Worm (Caenorhabditis elegans) whole organism, mixed stage, embryonic: ENCODE results near the gene mob-1.

ENCODE experiments used
- M03D4.4 ChIP-seq: sonication (generic microtip); optimal IDR thresholded peaks from 2 replicates; lab custom pipeline; 2017; ENCODE audit warnings: mild to moderate bottlenecking, missing genetic modification characterization, missing compliant biosample characterization
- bed-3 ChIP-seq: fragments of 200-800 bp; sonication (Bioruptor generic); optimal IDR thresholded peaks from 3 replicates; lab custom pipeline; 2018; ENCODE audit warnings: mild to moderate bottlenecking, missing genetic modification characterization, moderate library complexity, missing compliant biosample characterization
- blmp-1 ChIP-seq: fragments of 150-350 bp; optimal IDR thresholded peaks from 2 replicates; lab custom pipeline; 2014; ENCODE audit warnings: missing biosample characterization, missing genetic modification characterization
- ceh-39 ChIP-seq: fragments of 150-350 bp; optimal IDR thresholded peaks from 2 replicates; lab custom pipeline; 2014; ENCODE audit warnings: missing biosample characterization, missing genetic modification characterization
- ceh-43 ChIP-seq: fragments of 200-800 bp; sonication (Bioruptor generic); optimal IDR thresholded peaks from 2 replicates; lab custom pipeline; 2018; ENCODE audit warnings: mild to moderate bottlenecking, missing genetic modification characterization, moderate library complexity, missing compliant biosample characterization
- ceh-83 ChIP-seq: fragments of 200-800 bp; sonication (Bioruptor generic); optimal IDR thresholded peaks from 2 replicates; lab custom pipeline; 2018; ENCODE audit warnings: mild to moderate bottlenecking, missing genetic modification characterization, missing compliant biosample characterization
- ces-1 ChIP-seq: fragments of 150-350 bp; optimal IDR thresholded peaks from 2 replicates; lab custom pipeline; 2014; ENCODE audit warnings: missing biosample characterization, missing genetic modification reagents, missing genetic modification characterization
- cnd-1 ChIP-seq: fragments of 200-800 bp; sonication (Bioruptor generic); optimal IDR thresholded peaks from 2 replicates; lab custom pipeline; 2018; ENCODE audit warnings: mild to moderate bottlenecking, missing genetic modification characterization, missing compliant biosample characterization
- drap-1 ChIP-seq: fragments of 200-800 bp; sonication (Bioruptor generic); optimal IDR thresholded peaks from 3 replicates; lab custom pipeline; 2018; ENCODE audit warnings: mild to moderate bottlenecking, missing genetic modification characterization, missing compliant biosample characterization
- elt-1 ChIP-seq: sonication (generic microtip); optimal IDR thresholded peaks from 2 replicates; lab custom pipeline; 2017; ENCODE audit warnings: missing genetic modification characterization, mild to moderate bottlenecking, missing compliant biosample characterization, antibody characterized with exemption, moderate library complexity, borderline replicate concordance; ENCODE audit not compliant: insufficient read depth
- elt-3 ChIP-seq: fragments of 150-350 bp; optimal IDR thresholded peaks from 2 replicates; lab custom pipeline; 2014; ENCODE audit warnings: missing biosample characterization, missing genetic modification characterization
- flh-1 ChIP-seq: fragments of 200-800 bp; sonication (Bioruptor generic); optimal IDR thresholded peaks from 2 replicates; lab custom pipeline; 2018; ENCODE audit warnings: mild to moderate bottlenecking, missing genetic modification characterization, moderate library complexity, missing compliant biosample characterization
- ham-2 ChIP-seq: fragments of 200-800 bp; sonication (Bioruptor generic); optimal IDR thresholded peaks from 2 replicates; lab custom pipeline; 2018; ENCODE audit warnings: mild to moderate bottlenecking, missing genetic modification characterization, missing compliant biosample characterization
- hlh-1 ChIP-seq: fragments of 150-350 bp; optimal IDR thresholded peaks from 2 replicates; lab custom pipeline; 2014; ENCODE audit warnings: missing biosample characterization, missing genetic modification reagents, missing genetic modification characterization
- lin-13 ChIP-seq: fragments of 150-350 bp; optimal IDR thresholded peaks from 2 replicates; lab custom pipeline; 2014; ENCODE audit warnings: missing biosample characterization, missing genetic modification characterization
- lin-32 ChIP-seq: fragments of 200-800 bp; sonication (Bioruptor generic); optimal IDR thresholded peaks from 2 replicates; lab custom pipeline; 2018; ENCODE audit warnings: mild to moderate bottlenecking, missing genetic modification characterization, missing compliant biosample characterization
- lsy-2 ChIP-seq: fragments of 150-350 bp; optimal IDR thresholded peaks from 2 replicates; lab custom pipeline; 2014; ENCODE audit warnings: missing biosample characterization, missing genetic modification characterization
- mab-5 ChIP-seq: fragments of 150-350 bp; optimal IDR thresholded peaks from 2 replicates; lab custom pipeline; 2014; ENCODE audit warnings: missing biosample characterization, missing genetic modification characterization
- mep-1 ChIP-seq: fragments of 150-350 bp; optimal IDR thresholded peaks from 2 replicates; lab custom pipeline; 2017; ENCODE audit warnings: missing biosample characterization, missing genetic modification reagents, missing genetic modification characterization, inconsistent platforms
- mls-2 ChIP-seq: sonication (generic microtip); optimal IDR thresholded peaks from 2 replicates; lab custom pipeline; 2016; ENCODE audit warnings: mild to moderate bottlenecking, missing genetic modification characterization, moderate library complexity, missing compliant biosample characterization
- nhr-12 ChIP-seq: fragments of 150-350 bp; optimal IDR thresholded peaks from 2 replicates; lab custom pipeline; 2014; ENCODE audit warnings: missing biosample characterization, missing genetic modification characterization
- nhr-2 ChIP-seq: fragments of 150-350 bp; optimal IDR thresholded peaks from 2 replicates; lab custom pipeline; 2014; ENCODE audit warnings: missing biosample characterization, missing genetic modification characterization
- nhr-237 ChIP-seq: fragments of 150-350 bp; optimal IDR thresholded peaks from 2 replicates; lab custom pipeline; 2014; ENCODE audit warnings: missing biosample characterization, missing genetic modification characterization
- nhr-76 ChIP-seq: sonication (generic microtip); optimal IDR thresholded peaks from 2 replicates; lab custom pipeline; 2017; ENCODE audit warnings: missing biosample characterization, missing genetic modification characterization
- pha-4 ChIP-seq: fragments of 150-350 bp; optimal IDR thresholded peaks from 2 replicates; lab custom pipeline; 2018; ENCODE audit warnings: missing biosample characterization, missing genetic modification reagents, missing genetic modification characterization
- snpc-4 ChIP-seq: fragments of 150-350 bp; optimal IDR thresholded peaks from 2 replicates; lab custom pipeline; 2014; ENCODE audit warnings: missing biosample characterization, missing genetic modification characterization
- sptf-1 ChIP-seq: sonication (generic microtip); optimal IDR thresholded peaks from 2 replicates; lab custom pipeline; 2017; ENCODE audit warnings: mild to moderate bottlenecking, missing genetic modification characterization, moderate library complexity, missing compliant biosample characterization
- tbx-8 ChIP-seq: fragments of 200-800 bp; sonication (Bioruptor generic); optimal IDR thresholded peaks from 2 replicates; lab custom pipeline; 2018; ENCODE audit warnings: mild to moderate bottlenecking, missing genetic modification characterization, moderate library complexity, missing compliant biosample characterization
- unc-120 ChIP-seq: sonication (generic microtip); optimal IDR thresholded peaks from 2 replicates; lab custom pipeline; 2017; ENCODE audit warnings: missing genetic modification characterization, missing compliant biosample characterization; ENCODE audit not compliant: poor library complexity, severe bottlenecking
- unc-39 ChIP-seq: fragments of 150-350 bp; optimal IDR thresholded peaks from 2 replicates; lab custom pipeline; 2014; ENCODE audit warnings: missing biosample characterization, missing genetic modification characterization
- unc-62 ChIP-seq: fragments of 150-350 bp; optimal IDR thresholded peaks from 2 replicates; lab custom pipeline; 2014; ENCODE audit warnings: missing biosample characterization, missing genetic modification reagents, missing genetic modification characterization
- zip-8 ChIP-seq: fragments of 150-350 bp; optimal IDR thresholded peaks from 2 replicates; lab custom pipeline; 2014; ENCODE audit warnings: missing biosample characterization, missing genetic modification characterization
- ztf-11 ChIP-seq: fragments of 150-350 bp; optimal IDR thresholded peaks from 2 replicates; lab custom pipeline; 2014; ENCODE audit warnings: missing biosample characterization, missing genetic modification characterization

mob-1 gene

ce11 chrIV:11859995-11860605 lies at the start of gene mob-1:
Gene mob-1 (plus strand): TSS chrIV:11860555.
- TF ChIP-seq lin-32 (GFP tag; lab: Kevin White, UChicago), result no peak
- peak; percentile 20 for TF ChIP-seq elt-1 (tag; lab: Kevin White, UChicago)
- TF ChIP-seq nhr-237 (tag; lab: Kevin White, UChicago), result no peak

ce11 chrIV:11812017-11812416 lies 48.3 kb upstream of the mob-1 start:
- TF ChIP-seq cnd-1 (no peak), mls-2 (no peak), drap-1 (GFP tag; lab: Kevin White, UChicago) (no peak), lin-32 (GFP tag; lab: Kevin White, UChicago) (no peak), blmp-1 (no peak), nhr-12 (tag; lab: Kevin White, UChicago) (no peak), ztf-11 (tag; lab: Kevin White, UChicago) (no peak)

ce11 chrIV:11813901-11814300 lies 46.5 kb upstream of the mob-1 start, which contains the start of gene M117.1:
Gene M117.1 (plus strand): TSS chrIV:11814247.
- TF ChIP-seq hlh-1 (tag; lab: Kevin White, UChicago) (peak; percentile 34), pha-4 (tag; lab: Kevin White, UChicago) (no peak), unc-62 (GFP tag; lab: Kevin White, UChicago) (no peak)

- peak; percentile 17 for TF ChIP-seq mls-2
- TF ChIP-seq M03D4.4 (tag; lab: Kevin White, UChicago), result no peak
Observed at ce11 chrIV:11820067-11820913, 40.1 kb upstream of the mob-1 start.

- TF ChIP-seq unc-120 (tag; lab: Kevin White, UChicago) (peak; percentile 73), ceh-83 (no peak), unc-62 (GFP tag; lab: Kevin White, UChicago) (peak; percentile 9), sptf-1 (tag; lab: Kevin White, UChicago) (peak; percentile 29), lin-13 (tag; lab: Kevin White, UChicago) (no peak), ces-1 (GFP tag; lab: Kevin White, UChicago) (peak; percentile 81), lsy-2 (tag; lab: Kevin White, UChicago) (peak; percentile 28), ceh-43 (GFP tag; lab: Kevin White, UChicago) (no peak), cnd-1 (peak; percentile 49), mls-2 (peak; percentile 75), ztf-11 (tag; lab: Kevin White, UChicago) (no peak), nhr-76 (tag; lab: Kevin White, UChicago) (no peak), bed-3 (no peak), tbx-8 (GFP tag; lab: Kevin White, UChicago) (no peak), mab-5 (no peak), nhr-2 (no peak)
Observed at ce11 chrIV:11821591-11822361, 38.6 kb upstream of the mob-1 start, which contains the start of the genes par-5 and M117.3. Gene par-5 (minus strand): TSS chrIV:11821924. Gene M117.3 (plus strand): TSS chrIV:11822206.

ce11 chrIV:11822454-11822853 lies 37.9 kb upstream of the mob-1 start:
- no peak for TF ChIP-seq lin-32 (GFP tag; lab: Kevin White, UChicago)
- no peak for TF ChIP-seq ceh-39
- TF ChIP-seq lin-13 (tag; lab: Kevin White, UChicago), result peak; percentile 46
- TF ChIP-seq zip-8 (tag; lab: Kevin White, UChicago), result no peak
- no peak for TF ChIP-seq ceh-83
- no peak for TF ChIP-seq unc-120 (tag; lab: Kevin White, UChicago)
- TF ChIP-seq ham-2, result no peak
- TF ChIP-seq mep-1 (tag; lab: Kevin White, UChicago), result peak; percentile 78
- TF ChIP-seq ces-1 (GFP tag; lab: Kevin White, UChicago), result no peak
- TF ChIP-seq snpc-4 (tag; lab: Kevin White, UChicago), result no peak
- TF ChIP-seq elt-3, result no peak
- TF ChIP-seq blmp-1, result no peak
- no peak for TF ChIP-seq cnd-1
- TF ChIP-seq mab-5, result no peak
- TF ChIP-seq tbx-8 (GFP tag; lab: Kevin White, UChicago), result no peak
- TF ChIP-seq hlh-1 (tag; lab: Kevin White, UChicago), result no peak
- no peak for TF ChIP-seq unc-62 (GFP tag; lab: Kevin White, UChicago)
- TF ChIP-seq nhr-237 (tag; lab: Kevin White, UChicago), result peak; percentile 18
- TF ChIP-seq bed-3, result no peak
- no peak for TF ChIP-seq flh-1 (GFP tag; lab: Kevin White, UChicago)
- TF ChIP-seq unc-39 (tag; lab: Kevin White, UChicago), result no peak
- TF ChIP-seq pha-4 (tag; lab: Kevin White, UChicago), result no peak
- TF ChIP-seq lsy-2 (tag; lab: Kevin White, UChicago), result peak; percentile 39
- TF ChIP-seq nhr-12 (tag; lab: Kevin White, UChicago), result no peak
- TF ChIP-seq drap-1 (GFP tag; lab: Kevin White, UChicago), result no peak
- no peak for TF ChIP-seq ceh-43 (GFP tag; lab: Kevin White, UChicago)
- no peak for TF ChIP-seq nhr-2
- TF ChIP-seq elt-1 (tag; lab: Kevin White, UChicago), result no peak
